Fruit fly (Drosophila melanogaster): ENCODE data around the gene nol.

DNA sequence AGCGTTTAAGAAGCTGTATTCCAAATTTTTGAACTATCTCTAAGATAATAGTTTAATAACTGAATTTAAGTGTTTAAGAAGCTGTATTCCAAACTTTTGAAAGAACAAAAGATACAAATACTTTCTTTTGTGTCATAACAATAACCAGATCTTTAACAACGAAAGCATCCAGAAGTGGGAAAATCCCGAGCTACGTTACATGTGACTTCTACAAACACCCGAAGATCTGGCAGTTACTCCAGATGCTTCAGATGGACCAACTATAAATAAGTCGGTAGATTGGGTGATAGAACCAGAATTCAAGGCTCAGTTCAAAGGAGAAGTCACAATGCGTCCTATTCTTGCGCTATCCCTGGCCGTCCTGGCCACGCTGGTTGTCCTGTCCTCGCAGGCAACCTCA lies 22.7 kb upstream of the nol start, which contains the start of gene CG12522:
- no peak for TF ChIP-seq CG10669 (GFP tag; optimal IDR thresholded peaks at IDR 0.05)
- TF ChIP-seq Sox102F (GFP tag; optimal IDR thresholded peaks at IDR 0.05) = no peak
- TF ChIP-seq CG6854 (GFP tag; optimal IDR thresholded peaks at IDR 0.05) = no peak
- TF ChIP-seq CG6792 (GFP tag; optimal IDR thresholded peaks at IDR 0.05) = no peak
- TF ChIP-seq CG34406 (GFP tag; optimal IDR thresholded peaks at IDR 0.05) = no peak
- TF ChIP-seq OdsH (GFP tag; optimal IDR thresholded peaks at IDR 0.05) = no peak
- no peak for TF ChIP-seq Lpt (GFP tag; optimal IDR thresholded peaks at IDR 0.05)
- no peak for TF ChIP-seq fd59A (GFP tag; optimal IDR thresholded peaks at IDR 0.05)
- no peak for TF ChIP-seq CG10631 (GFP tag; optimal IDR thresholded peaks at IDR 0.05)
- no peak for TF ChIP-seq Blimp-1 (GFP tag; optimal IDR thresholded peaks at IDR 0.05)

Measured in whole organism, prepupa.